Worm (Caenorhabditis elegans) whole organism, late embryonic: ENCODE data around the gene F55C12.2.

ENCODE experiments used
- dve-1 ChIP-seq: sonication (generic microtip); optimal IDR thresholded peaks from 2 replicates; lab custom pipeline; 2017; ENCODE audit warnings: antibody characterized with exemption, mild to moderate bottlenecking, missing genetic modification characterization, missing compliant biosample characterization
- elt-4 ChIP-seq: sonication (generic microtip); optimal IDR thresholded peaks from 2 replicates; lab custom pipeline; 2016; ENCODE audit warnings: missing genetic modification characterization, missing compliant biosample characterization
- lim-6 ChIP-seq: sonication (generic microtip); optimal IDR thresholded peaks from 2 replicates; lab custom pipeline; 2016; ENCODE audit warnings: missing genetic modification characterization, missing compliant biosample characterization
- zip-5 ChIP-seq: sonication (generic microtip); optimal IDR thresholded peaks from 2 replicates; lab custom pipeline; 2016; ENCODE audit warnings: missing genetic modification characterization, missing compliant biosample characterization

DNA sequence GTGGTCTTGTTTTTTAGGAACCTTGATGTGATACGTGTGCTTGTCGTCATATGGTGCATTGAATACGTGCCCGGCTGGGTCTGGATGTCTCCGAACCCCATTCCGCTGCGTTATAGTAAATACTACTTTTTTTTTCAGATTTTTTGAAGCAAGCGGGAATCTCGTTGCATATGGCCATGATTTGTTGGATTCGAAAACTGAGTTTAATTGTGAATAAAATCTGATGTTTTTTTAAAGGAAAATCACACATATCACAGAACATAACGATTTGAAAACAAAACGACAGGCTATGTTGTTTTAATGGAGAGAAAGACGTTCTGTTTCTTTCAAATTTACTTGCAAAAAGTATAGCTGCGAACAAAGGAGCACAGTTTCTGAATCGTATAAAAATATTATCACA is 31.2 kb upstream of the F55C12.2 start, which contains the start of the genes ZK1248.17 and H41C03.3:
- TF ChIP-seq lim-6 (tag; lab: Kevin White, UChicago) = no peak
- TF ChIP-seq dve-1 = no peak
- no peak for TF ChIP-seq zip-5
- TF ChIP-seq elt-4 (tag; lab: Kevin White, UChicago) = no peak
